Worm (Caenorhabditis elegans): ENCODE measurements around the gene W02F12.8.
A peak's percentile ranks its signal among the peaks of the same experiment; 100 is the strongest.

DNA sequence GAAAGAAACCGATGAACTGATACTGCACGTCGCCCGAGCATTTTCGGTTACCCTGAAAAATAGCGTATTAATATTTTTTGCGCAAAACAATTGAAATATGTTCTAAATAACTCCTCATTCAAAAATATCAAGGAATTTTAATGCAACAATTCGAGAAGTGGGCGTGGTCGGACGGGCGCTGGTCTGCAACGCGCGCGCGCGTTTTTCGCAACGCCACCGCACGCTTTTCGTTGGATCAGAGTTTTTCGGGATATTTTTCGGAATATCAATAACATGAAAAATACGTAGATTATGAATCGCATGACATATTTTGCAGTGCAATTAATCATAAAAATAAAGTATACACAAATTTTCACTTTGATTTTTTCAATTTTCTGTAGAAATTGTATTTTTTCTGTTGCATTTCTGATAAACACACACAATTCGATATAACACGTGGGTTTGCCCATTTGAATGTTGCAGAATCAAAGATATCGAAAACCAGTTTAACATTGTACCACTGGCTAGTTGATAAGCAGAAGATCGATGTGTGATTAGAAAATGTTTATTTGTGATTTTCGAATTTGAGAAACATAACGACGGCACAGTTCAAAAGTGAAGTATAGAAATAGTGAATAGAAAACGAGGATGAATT, 14.6 kb upstream of the W02F12.8 start, which contains the start of gene dlst-1:
- TF ChIP-seq pag-3 (tag; optimal IDR thresholded peaks at IDR 0.05; ENCODE audit: borderline replicate concordance) (no peak), sox-4 (tag; optimal IDR thresholded peaks at IDR 0.05) (peak; percentile 45), hlh-30 (tag; optimal IDR thresholded peaks at IDR 0.05; ENCODE audit: insufficient read depth) (no peak), fkh-10 (GFP tag; optimal IDR thresholded peaks at IDR 0.05) (no peak), ets-4 (tag; optimal IDR thresholded peaks at IDR 0.05) (no peak), tbx-2 (tag; optimal IDR thresholded peaks at IDR 0.05) (peak; percentile 60), tbx-7 (tag; optimal IDR thresholded peaks at IDR 0.05) (peak; percentile 2), ceh-34 (tag; optimal IDR thresholded peaks at IDR 0.05) (peak; percentile 33), hlh-13 (GFP tag; optimal IDR thresholded peaks at IDR 0.05) (no peak), pha-2 (tag; optimal IDR thresholded peaks at IDR 0.05) (peak; percentile 20)

Data from whole organism, late embryonic.